Worm (Caenorhabditis elegans): ENCODE results near the gene Y54G2A.50.

ce11 chrIV:2960242-2960641, 42.4 kb downstream of the Y54G2A.50 start:
- TF ChIP-seq ztf-11 (tag; optimal IDR thresholded peaks at IDR 0.05) (no peak), skn-1 (tag; optimal IDR thresholded peaks at IDR 0.05) (no peak), pha-4 (GFP tag; IDR thresholded peaks at IDR 0.05) (no peak), pha-4 (tag; optimal IDR thresholded peaks at IDR 0.05) (no peak), nhr-77 (tag; optimal IDR thresholded peaks at IDR 0.05) (no peak), ama-1 (optimal IDR thresholded peaks at IDR 0.05) (no peak), F44E2.7 (GFP tag; IDR thresholded peaks at IDR 0.05) (no peak), fos-1 (tag; optimal IDR thresholded peaks at IDR 0.05) (no peak), pqm-1 (tag; optimal IDR thresholded peaks at IDR 0.05) (no peak), lin-29 (GFP tag; IDR thresholded peaks at IDR 0.05) (no peak), nhr-11 (tag; optimal IDR thresholded peaks at IDR 0.05) (no peak), tag-97 (GFP tag; IDR thresholded peaks at IDR 0.05) (no peak)

Measured in whole organism, L4 larva.